Fruit fly (Drosophila melanogaster) whole organism: Measurements from ENCODE around the gene Cyp12e1.

Experiments used
- CG8478 ChIP-seq: fragments of >200 bp; optimal IDR thresholded peaks from 2 replicates; lab custom pipeline; 2018; ENCODE audit warnings: inconsistent platforms
- Dll ChIP-seq: fragments of >200 bp; optimal IDR thresholded peaks from 2 replicates; lab custom pipeline; 2017

- no peak for TF ChIP-seq Dll
- TF ChIP-seq CG8478 = no peak
Observed at dm6 chr3R:10400732-10401131, 33.9 kb upstream of the Cyp12e1 start, which contains the start of gene mthl11.
